Worm (Caenorhabditis elegans): ENCODE measurements around the gene C35D10.3.

DNA sequence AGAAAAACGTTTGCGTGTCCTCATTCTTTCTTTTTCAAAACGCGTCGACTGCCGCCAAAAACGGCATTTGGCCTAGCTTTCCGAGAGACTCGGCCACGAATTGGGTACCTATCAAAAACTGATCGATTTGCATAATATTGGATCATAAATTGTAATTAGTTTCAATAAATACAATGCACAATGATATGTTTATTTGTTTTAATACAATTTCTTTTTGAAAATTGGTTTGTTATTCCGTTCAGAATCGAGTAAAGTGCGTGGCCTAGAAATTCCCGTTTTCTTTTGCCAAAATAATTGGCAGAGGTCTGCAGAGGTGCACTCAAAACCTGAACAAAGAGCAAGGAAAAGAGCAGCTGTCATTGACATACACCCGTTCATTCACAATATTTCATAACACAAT is 36.7 kb downstream of the C35D10.3 start, which contains the start of gene F26F4.8:
- no peak for TF ChIP-seq flt-1 (GFP tag; IDR thresholded peaks at IDR 0.05)
- TF ChIP-seq T22C8.4 (GFP tag; IDR thresholded peaks at IDR 0.05): no peak

Measured in whole organism, midembryonic.